Fruit fly (Drosophila melanogaster): ENCODE measurements around the gene CG9525.

CG9525 gene

DNA sequence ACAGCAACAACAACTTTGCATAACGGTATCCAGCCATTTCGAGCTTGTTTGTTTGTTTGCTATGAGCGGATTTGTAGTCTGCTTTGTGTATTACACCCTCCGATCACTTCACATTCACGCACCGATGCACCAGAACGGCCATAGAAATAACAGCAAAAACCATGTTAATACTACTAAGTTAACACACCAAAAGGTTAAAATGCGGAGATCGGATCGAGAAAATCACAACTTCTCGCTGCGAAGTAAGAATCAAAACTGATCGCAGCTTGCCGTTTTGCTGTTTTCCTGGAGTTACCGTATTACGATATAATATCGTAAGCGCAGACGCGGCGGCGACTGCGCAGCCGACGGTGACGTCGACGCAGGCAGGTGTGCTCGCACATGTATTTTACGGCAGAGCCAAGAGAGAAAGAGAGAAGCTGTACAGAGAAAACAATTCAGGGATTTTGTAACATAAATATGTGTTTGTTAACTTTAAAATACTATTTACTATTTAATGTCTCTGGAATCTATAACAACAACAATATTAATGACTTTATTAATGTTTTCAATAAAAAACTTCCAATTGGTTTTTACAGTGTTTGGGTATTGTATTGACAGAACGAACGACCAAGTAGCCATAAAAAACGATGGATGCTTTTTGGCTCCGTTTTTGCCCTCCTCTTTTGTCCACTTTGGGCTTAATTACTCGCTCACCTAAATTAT, 22.6 kb upstream of the CG9525 start, which contains the start of gene CG13101 (continued):
- TF ChIP-seq CG12071 (GFP tag; optimal IDR thresholded peaks at IDR 0.05), result peak; percentile 72
- peak; percentile 88 for TF ChIP-seq CG6254 (GFP tag; optimal IDR thresholded peaks at IDR 0.05)
- TF ChIP-seq mirr (GFP tag; optimal IDR thresholded peaks at IDR 0.05), result no peak
- TF ChIP-seq tup (GFP tag; optimal IDR thresholded peaks at IDR 0.05), result peak; percentile 75
- peak; percentile 56 to 62 for TF ChIP-seq Trl (optimal IDR thresholded peaks at IDR 0.05)
- TF ChIP-seq Trl (GFP tag; optimal IDR thresholded peaks at IDR 0.05), result peak; percentile 88
- TF ChIP-seq CG12744 (GFP tag; optimal IDR thresholded peaks at IDR 0.05), result peak; percentile 79
- TF ChIP-seq D19B (GFP tag; optimal IDR thresholded peaks at IDR 0.05), result peak; percentile 77
- TF ChIP-seq exex (tag; optimal IDR thresholded peaks at IDR 0.05), result peak; percentile 70
- no peak for TF ChIP-seq CG17186 (GFP tag; optimal IDR thresholded peaks at IDR 0.05)
- peak; percentile 78 for TF ChIP-seq nerfin-1 (tag; optimal IDR thresholded peaks at IDR 0.05)
- TF ChIP-seq dysf (GFP tag; IDR thresholded peaks at IDR 0.05), result peak; percentile 97
- TF ChIP-seq Sry-β (GFP tag; optimal IDR thresholded peaks at IDR 0.05), result no peak
- TF ChIP-seq CG17359 (tag; optimal IDR thresholded peaks at IDR 0.05), result peak; percentile 93
- peak; percentile 79 for TF ChIP-seq scrt (GFP tag; optimal IDR thresholded peaks at IDR 0.05)
- peak; percentile 93 for TF ChIP-seq CG4730 (GFP tag; IDR thresholded peaks at IDR 0.05)
- peak; percentile 53 for TF ChIP-seq Ets97D (GFP tag; optimal IDR thresholded peaks at IDR 0.05)
- TF ChIP-seq pzg (GFP tag; optimal IDR thresholded peaks at IDR 0.05), result peak; percentile 2
- TF ChIP-seq slbo (GFP tag; IDR thresholded peaks at IDR 0.05), result peak; percentile 94
- peak; percentile 60 for TF ChIP-seq gcm2 (GFP tag; optimal IDR thresholded peaks at IDR 0.05)
- peak; percentile 94 for TF ChIP-seq zfh1 (GFP tag; IDR thresholded peaks at IDR 0.05)
- no peak for TF ChIP-seq tna (GFP tag; IDR thresholded peaks at IDR 0.05; ENCODE audit: partially characterized antibody)
- TF ChIP-seq CG10565 (GFP tag; optimal IDR thresholded peaks at IDR 0.05), result peak; percentile 61
- peak; percentile 97 for TF ChIP-seq gem (tag; optimal IDR thresholded peaks at IDR 0.05)
- no peak for TF ChIP-seq Opbp (GFP tag; IDR thresholded peaks at IDR 0.05; ENCODE audit: partially characterized antibody)
- peak; percentile 91 for TF ChIP-seq tio (GFP tag; optimal IDR thresholded peaks at IDR 0.05)
- peak; percentile 54 for TF ChIP-seq CG11398 (GFP tag; optimal IDR thresholded peaks at IDR 0.05)
- no peak for TF ChIP-seq amos (GFP tag; IDR thresholded peaks at IDR 0.05; ENCODE audit: partially characterized antibody)

dm6 chr2L:8982584-8983302, 20.6 kb upstream of the CG9525 start:
- TF ChIP-seq cato (GFP tag; optimal IDR thresholded peaks at IDR 0.05; ENCODE audit: borderline replicate concordance), result no peak
- TF ChIP-seq Antp (GFP tag; optimal IDR thresholded peaks at IDR 0.05), result peak; percentile 22
- TF ChIP-seq chif (GFP tag; optimal IDR thresholded peaks at IDR 0.05), result peak in 1 of 2 experiments; percentile 43
- TF ChIP-seq CG32767 (GFP tag; IDR thresholded peaks at IDR 0.05), result 0 out of 2 replicates have a peak, but pooled peaks have one; percentile 27
- peak; percentile 31 for TF ChIP-seq az2 (GFP tag; optimal IDR thresholded peaks at IDR 0.05)
- no peak for TF ChIP-seq CG17829 (tag; optimal IDR thresholded peaks at IDR 0.05)
- TF ChIP-seq E2f2 (GFP tag; IDR thresholded peaks at IDR 0.05), result peak; percentile 54; the same call in 1 of the 2 replicates
- TF ChIP-seq ems (GFP tag; optimal IDR thresholded peaks at IDR 0.05), result peak; percentile 21
- no peak for TF ChIP-seq vfl (GFP tag; optimal IDR thresholded peaks at IDR 0.05)
- TF ChIP-seq CG8089 (GFP tag; optimal IDR thresholded peaks at IDR 0.05), result peak; percentile 13
- peak in 1 of 2 experiments; percentile 59 for TF ChIP-seq Eip74EF (GFP tag; optimal IDR thresholded peaks at IDR 0.05)
- TF ChIP-seq fd64A (GFP tag; optimal IDR thresholded peaks at IDR 0.05), result no peak
- TF ChIP-seq grn (GFP tag; optimal IDR thresholded peaks at IDR 0.05), result peak; percentile 84
- TF ChIP-seq lilli (GFP tag; optimal IDR thresholded peaks at IDR 0.05), result peak; percentile 59
- no peak for TF ChIP-seq CG9727 (GFP tag; optimal IDR thresholded peaks at IDR 0.05)
- TF ChIP-seq Hr51 (GFP tag; optimal IDR thresholded peaks at IDR 0.05), result peak in 1 of 2 experiments; percentile 83
- no peak for TF ChIP-seq CG17612 (GFP tag; IDR thresholded peaks at IDR 0.05)
- TF ChIP-seq hbn (GFP tag; IDR thresholded peaks at IDR 0.05; ENCODE audit: partially characterized antibody), result no peak
- peak; percentile 40 for TF ChIP-seq salm (tag; optimal IDR thresholded peaks at IDR 0.05)
- TF ChIP-seq CG12299 (tag; optimal IDR thresholded peaks at IDR 0.05), result peak; percentile 40
- no peak for TF ChIP-seq sim (GFP tag; IDR thresholded peaks at IDR 0.05)

Data from whole organism, embryonic.